Worm (Caenorhabditis elegans) whole organism, mixed stage, embryonic: Measurements from ENCODE around the gene smex-2.

Experiments used
- drap-1 ChIP-seq: fragments of 200-800 bp; sonication (Bioruptor generic); optimal IDR thresholded peaks from 3 replicates; lab custom pipeline; 2018; ENCODE audit warnings: mild to moderate bottlenecking, missing genetic modification characterization, missing compliant biosample characterization
- unc-62 ChIP-seq: fragments of 150-350 bp; optimal IDR thresholded peaks from 2 replicates; lab custom pipeline; 2014; ENCODE audit warnings: missing biosample characterization, missing genetic modification reagents, missing genetic modification characterization

DNA sequence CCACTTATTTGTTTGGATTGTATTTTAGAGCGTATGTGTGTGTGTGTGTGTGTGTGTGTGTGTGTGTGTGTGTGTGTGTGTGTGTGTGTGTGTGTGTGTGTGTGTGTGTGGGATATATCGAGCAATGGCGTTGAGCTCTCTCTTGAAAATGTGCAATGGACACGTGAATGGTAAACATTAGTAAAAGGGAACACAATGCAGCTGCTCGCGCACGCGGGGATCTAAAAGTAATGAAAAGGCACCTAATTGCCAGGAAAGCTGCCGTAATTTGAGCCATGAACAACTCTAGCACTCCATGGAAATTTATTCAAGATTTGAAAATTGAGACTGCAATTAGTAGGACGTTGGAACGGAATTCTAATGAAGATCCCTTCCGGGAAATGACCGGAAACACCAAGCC is 4.0 kb upstream of the smex-2 start:
- TF ChIP-seq unc-62 (GFP tag; lab: Kevin White, UChicago): no peak
- peak; percentile 28 for TF ChIP-seq drap-1 (GFP tag; lab: Kevin White, UChicago)
